Fruit fly (Drosophila melanogaster): Measurements from ENCODE around the gene Polr2B.

dm6 chr3R:14081526-14081925, 44.1 kb upstream of the Polr2B start:
- no peak for TF ChIP-seq ap (GFP tag; IDR thresholded peaks at IDR 0.05)
- no peak for TF ChIP-seq corto (GFP tag; optimal IDR thresholded peaks at IDR 0.05)
- no peak for TF ChIP-seq Meics (GFP tag; optimal IDR thresholded peaks at IDR 0.05)
- TF ChIP-seq crol (GFP tag; IDR thresholded peaks at IDR 0.05), result no peak
- TF ChIP-seq Bgb (GFP tag; IDR thresholded peaks at IDR 0.05; ENCODE audit: partially characterized antibody), result no peak
- no peak for TF ChIP-seq nau (GFP tag; optimal IDR thresholded peaks at IDR 0.05)

All from whole organism, embryonic.